Fruit fly (Drosophila melanogaster) whole organism: ENCODE results near the gene Aos1.

Source experiments
- Dll ChIP-seq: fragments of >200 bp; optimal IDR thresholded peaks from 2 replicates; lab custom pipeline; 2017
- EcR ChIP-seq, 2 experiments: fragments of >200 bp; optimal IDR thresholded peaks; 2 replicates each; lab custom pipeline; 2017; ENCODE audit warnings: missing biosample characterization in 2 of 2, missing genetic modification characterization in 2 of 2, missing genetic modification reagents in 2 of 2
- pan ChIP-seq: fragments of >200 bp; optimal IDR thresholded peaks from 2 replicates; lab custom pipeline; 2017
- psq ChIP-seq: fragments of >200 bp; optimal IDR thresholded peaks from 2 replicates; lab custom pipeline; 2017
- usp ChIP-seq: fragments of >200 bp; optimal IDR thresholded peaks from 2 replicates; lab custom pipeline; 2017; ENCODE audit warnings: missing biosample characterization, missing genetic modification characterization, mixed read lengths

dm6 chr3R:12406235-12407196 lies 27.1 kb downstream of the Aos1 start, which contains the start of gene CG5167:
- TF ChIP-seq EcR (GFP tag; optimal IDR thresholded peaks at IDR 0.05; lab: Kevin White, UChicago) (no peak), pan (lab: Kevin White, UChicago) (no peak), usp (GFP tag; lab: Kevin White, UChicago) (no peak), Dll (lab: Kevin White, UChicago) (no peak), psq (no peak)
